Fruit fly (Drosophila melanogaster) whole organism, wandering third instar larva: Measurements from ENCODE around the gene cbt.

Experiments
- Jra ChIP-seq: sonication (Bioruptor generic); optimal IDR thresholded peaks from 2 replicates; lab custom pipeline; 2016; ENCODE audit warnings: missing biosample characterization, missing genetic modification characterization
- lola ChIP-seq: fragments of >200 bp; optimal IDR thresholded peaks from 2 replicates; lab custom pipeline; 2017; ENCODE audit warnings: missing biosample characterization, missing genetic modification characterization

DNA sequence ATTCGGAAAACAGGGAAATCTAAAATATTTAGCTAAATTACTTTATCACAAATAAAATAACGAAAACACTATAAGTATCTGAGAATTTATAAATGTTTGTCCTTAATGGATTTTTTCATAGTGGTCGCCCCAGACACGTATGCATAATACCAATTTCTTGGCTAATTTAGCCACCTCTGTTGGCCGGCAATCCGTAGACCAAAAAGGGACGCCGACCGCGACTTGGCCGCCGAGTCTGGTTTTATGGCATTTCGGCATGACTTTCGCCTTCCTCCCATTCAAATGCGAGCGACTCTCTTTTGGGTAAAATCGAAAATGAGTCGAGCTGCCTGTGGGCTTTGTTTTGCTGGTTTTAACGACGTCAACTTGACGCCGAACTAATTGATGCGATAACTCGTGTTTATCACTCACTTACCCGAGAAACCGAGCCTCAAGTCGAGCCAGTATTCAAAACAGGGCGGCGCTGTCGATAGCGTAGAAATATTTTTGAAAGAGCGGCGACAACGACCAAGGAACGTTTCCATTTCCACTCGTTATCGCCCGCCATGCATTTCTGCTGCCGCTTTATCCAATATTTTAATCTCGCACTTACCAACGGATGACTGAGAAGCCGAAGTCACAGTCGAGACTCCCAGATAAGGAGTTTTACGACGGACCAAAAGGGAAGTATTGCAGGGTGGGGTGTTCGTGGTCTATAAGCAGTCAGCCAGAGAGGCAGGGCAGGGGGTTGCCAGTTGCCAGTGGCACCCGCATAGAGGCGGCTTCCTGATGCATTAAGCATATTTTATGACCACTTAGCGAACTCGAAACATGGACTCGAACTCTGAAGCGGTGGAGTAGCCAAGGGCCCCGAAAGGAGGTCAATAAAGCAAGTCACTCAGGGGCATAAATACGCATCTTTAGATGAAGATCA, 39.7 kb upstream of the cbt start:
- TF ChIP-seq Jra (GFP tag; lab: Kevin White, UChicago) (no peak), lola (no peak)
